Fruit fly (Drosophila melanogaster) whole organism, embryonic: ENCODE results near the gene bb8.

Experiments
- Asciz ChIP-seq: fragments of 200-800 bp; sonication (Bioruptor generic); optimal IDR thresholded peaks from 2 replicates; lab custom pipeline; 2017; ENCODE audit warnings: missing biosample characterization, mild to moderate bottlenecking, missing genetic modification characterization, missing genetic modification reagents
- BEAF-32 ChIP-seq: fragments of 200-800 bp; sonication (Bioruptor generic); optimal IDR thresholded peaks from 3 replicates; lab custom pipeline; 2017; ENCODE audit warnings: missing biosample characterization, missing genetic modification characterization, mild to moderate bottlenecking, moderate library complexity, missing genetic modification reagents
- CG10321 ChIP-seq: fragments of 200-800 bp; sonication (Bioruptor generic); IDR thresholded peaks from 2 replicates; pipeline ENCODE4 v1.3.6; 2022; ENCODE audit warnings: missing biosample characterization, missing genetic modification characterization
- CG10431 ChIP-seq: fragments of 200-800 bp; sonication (Bioruptor generic); optimal IDR thresholded peaks from 3 replicates; lab custom pipeline; 2018; ENCODE audit warnings: missing biosample characterization, mild to moderate bottlenecking, missing genetic modification characterization
- CG11247 ChIP-seq: fragments of 200-800 bp; sonication (Bioruptor generic); IDR thresholded peaks from 2 replicates; pipeline ENCODE4 v1.3.6; 2022; ENCODE audit warnings: missing biosample characterization, missing genetic modification characterization
- CG12236 ChIP-seq: fragments of 200-800 bp; sonication (Bioruptor generic); optimal IDR thresholded peaks from 2 replicates; lab custom pipeline; 2016; ENCODE audit warnings: missing biosample characterization, missing genetic modification characterization
- CG13296 ChIP-seq: fragments of 200-800 bp; sonication (Bioruptor generic); optimal IDR thresholded peaks from 3 replicates; lab custom pipeline; 2018; ENCODE audit warnings: missing biosample characterization, mild to moderate bottlenecking, missing genetic modification characterization
- CG14441 ChIP-seq: fragments of 200-800 bp; sonication (Bioruptor generic); IDR thresholded peaks from 2 replicates; pipeline ENCODE4 v1.3.6; 2022; ENCODE audit warnings: missing biosample characterization, missing genetic modification characterization
- CG17568 ChIP-seq: fragments of 200-800 bp; sonication (Bioruptor generic); optimal IDR thresholded peaks from 2 replicates; lab custom pipeline; 2018; ENCODE audit warnings: missing biosample characterization, mild to moderate bottlenecking, missing genetic modification characterization, moderate library complexity
- CG17829 ChIP-seq: fragments of 200-800 bp; optimal IDR thresholded peaks from 2 replicates; lab custom pipeline; 2019; ENCODE audit warnings: missing biosample characterization, mild to moderate bottlenecking, missing genetic modification characterization, moderate library complexity
- CG18011 ChIP-seq: fragments of 200-800 bp; sonication (Bioruptor generic); optimal IDR thresholded peaks from 2 replicates; lab custom pipeline; 2017; ENCODE audit warnings: missing biosample characterization, missing genetic modification characterization, mild to moderate bottlenecking, moderate library complexity, missing genotype
- CG31224 ChIP-seq: fragments of 200-800 bp; sonication (Bioruptor generic); IDR thresholded peaks from 2 replicates; pipeline ENCODE4 v1.3.6; 2022; ENCODE audit warnings: missing biosample characterization, missing genetic modification characterization
- CG32532 ChIP-seq: fragments of 200-800 bp; sonication (Bioruptor generic); IDR thresholded peaks from 2 replicates; pipeline ENCODE4 v1.3.6; 2022; ENCODE audit warnings: missing biosample characterization, missing genetic modification characterization
- CG34224 ChIP-seq: fragments of 200-800 bp; sonication (Bioruptor generic); IDR thresholded peaks from 3 replicates; pipeline ENCODE4 v1.3.6; 2022; ENCODE audit warnings: missing biosample characterization, missing genetic modification characterization; ENCODE audit not compliant: partially characterized antibody
- CG3995 ChIP-seq: fragments of 200-800 bp; sonication (Bioruptor generic); optimal IDR thresholded peaks from 3 replicates; lab custom pipeline; 2016; ENCODE audit warnings: missing biosample characterization, missing genetic modification characterization
- CG4424 ChIP-seq: fragments of 200-800 bp; sonication (Bioruptor generic); optimal IDR thresholded peaks from 3 replicates; lab custom pipeline; 2016; ENCODE audit warnings: missing biosample characterization, missing genetic modification characterization
- CG8924 ChIP-seq: fragments of 200-800 bp; optimal IDR thresholded peaks from 3 replicates; lab custom pipeline; 2019; ENCODE audit warnings: missing biosample characterization, mild to moderate bottlenecking, missing genetic modification characterization, moderate library complexity
- CG9727 ChIP-seq: fragments of 200-800 bp; sonication (Bioruptor generic); optimal IDR thresholded peaks from 3 replicates; lab custom pipeline; 2017; ENCODE audit warnings: missing biosample characterization, mild to moderate bottlenecking, missing genetic modification characterization
- D ChIP-seq, 2 experiments: fragments of 200-800 bp in 1 of 2; fragments of >200 bp in 1 of 2; sonication (Bioruptor generic) in 1 of 2; optimal IDR thresholded peaks; 2 replicates in 1 of 2; 3 replicates in 1 of 2; lab custom pipeline; 2017; ENCODE audit warnings: mild to moderate bottlenecking in 1 of 2, missing biosample characterization in 1 of 2, missing genetic modification characterization in 1 of 2, missing genetic modification reagents in 1 of 2
- Dll ChIP-seq: fragments of 200-800 bp; sonication (Bioruptor generic); IDR thresholded peaks from 4 replicates; pipeline ENCODE4 v1.3.6; 2022; ENCODE audit warnings: missing biosample characterization, missing genetic modification characterization; ENCODE audit not compliant: partially characterized antibody
- HHEX ChIP-seq: fragments of 200-800 bp; sonication (Bioruptor generic); optimal IDR thresholded peaks from 3 replicates; lab custom pipeline; 2017; ENCODE audit warnings: missing biosample characterization, mild to moderate bottlenecking, missing genetic modification characterization, missing genetic modification reagents
- HLH3B ChIP-seq: fragments of 200-800 bp; sonication (Bioruptor generic); IDR thresholded peaks from 2 replicates; pipeline ENCODE4 v1.3.6; 2022; ENCODE audit warnings: missing biosample characterization, missing genetic modification characterization
- HmgZ ChIP-seq: fragments of 200-800 bp; sonication (Bioruptor generic); optimal IDR thresholded peaks from 2 replicates; lab custom pipeline; 2018; ENCODE audit warnings: missing biosample characterization, mild to moderate bottlenecking, missing genetic modification characterization
- MESR4 ChIP-seq: fragments of 200-800 bp; sonication (Bioruptor generic); optimal IDR thresholded peaks from 2 replicates; lab custom pipeline; 2018; ENCODE audit warnings: missing biosample characterization, mild to moderate bottlenecking, missing genetic modification characterization, moderate library complexity
- Meics ChIP-seq: fragments of 200-800 bp; sonication (Bioruptor generic); optimal IDR thresholded peaks from 2 replicates; lab custom pipeline; 2017; ENCODE audit warnings: missing biosample characterization, mild to moderate bottlenecking, missing genetic modification characterization
- NC2α ChIP-seq: fragments of 200-800 bp; sonication (Bioruptor generic); optimal IDR thresholded peaks from 2 replicates; lab custom pipeline; 2016; ENCODE audit warnings: missing biosample characterization, missing genetic modification characterization
- Trl ChIP-seq, 3 experiments: fragments of >200 bp in 2 of 3; fragments of 200-800 bp in 1 of 3; sonication (Bioruptor generic) in 1 of 3; optimal IDR thresholded peaks; 2 replicates in 1 of 3; 3 replicates in 2 of 3; lab custom pipeline; 2016 to 2017; ENCODE audit warnings: missing biosample characterization in 1 of 3, missing genetic modification characterization in 1 of 3
- Xbp1 ChIP-seq: fragments of 200-800 bp; sonication (Bioruptor generic); optimal IDR thresholded peaks from 3 replicates; lab custom pipeline; 2016; ENCODE audit warnings: missing biosample characterization, mild to moderate bottlenecking, missing genetic modification characterization
- chinmo ChIP-seq: fragments of 200-800 bp; sonication (Bioruptor generic); IDR thresholded peaks from 4 replicates; pipeline ENCODE4 v1.3.6; 2022; ENCODE audit warnings: missing biosample characterization, missing genetic modification characterization; ENCODE audit not compliant: partially characterized antibody
- ci ChIP-seq: fragments of 200-800 bp; sonication (Bioruptor generic); IDR thresholded peaks from 3 replicates; pipeline ENCODE4 v1.3.6; 2022; ENCODE audit warnings: missing biosample characterization, missing genetic modification characterization
- dysf ChIP-seq: fragments of 200-800 bp; sonication (Bioruptor generic); IDR thresholded peaks from 3 replicates; pipeline ENCODE4 v1.3.6; 2022; ENCODE audit warnings: missing biosample characterization, missing genetic modification characterization
- fd3F ChIP-seq: fragments of 200-800 bp; sonication (Bioruptor generic); optimal IDR thresholded peaks from 2 replicates; lab custom pipeline; 2018; ENCODE audit warnings: missing biosample characterization, mild to moderate bottlenecking, missing genetic modification characterization, moderate library complexity
- fd64A ChIP-seq: fragments of 200-800 bp; sonication (Bioruptor generic); optimal IDR thresholded peaks from 3 replicates; lab custom pipeline; 2018; ENCODE audit warnings: missing biosample characterization, mild to moderate bottlenecking, missing genetic modification characterization
- fru ChIP-seq: fragments of >200 bp; optimal IDR thresholded peaks from 2 replicates; lab custom pipeline; 2017
- gcm2 ChIP-seq: fragments of 200-800 bp; sonication (Bioruptor generic); optimal IDR thresholded peaks from 2 replicates; lab custom pipeline; 2016; ENCODE audit warnings: missing biosample characterization, missing genetic modification characterization
- hkb ChIP-seq, 2 experiments: fragments of 200-800 bp in 1 of 2; fragments of >200 bp in 1 of 2; sonication (Bioruptor generic) in 1 of 2; IDR thresholded peaks in 1 of 2; optimal IDR thresholded peaks in 1 of 2; 2 replicates each; pipeline versions ENCODE4 v1.3.6 to Lab custom; 2017 to 2022; ENCODE audit warnings: missing biosample characterization in 1 of 2, missing genetic modification characterization in 1 of 2
- kni ChIP-seq: fragments of 200-800 bp; sonication (Bioruptor generic); optimal IDR thresholded peaks from 3 replicates; lab custom pipeline; 2017; ENCODE audit warnings: mild to moderate bottlenecking, missing biosample characterization, missing genetic modification reagents, missing genetic modification characterization
- lmd ChIP-seq: fragments of 200-800 bp; sonication (Bioruptor generic); IDR thresholded peaks from 2 replicates; pipeline ENCODE4 v1.3.6; 2022; ENCODE audit warnings: missing biosample characterization, missing genetic modification characterization
- lola ChIP-seq, 3 experiments: fragments of >200 bp in 2 of 3; fragments of 200-800 bp in 1 of 3; sonication (Bioruptor generic) in 1 of 3; optimal IDR thresholded peaks; 2 replicates each; lab custom pipeline; 2017 to 2019; ENCODE audit warnings: missing biosample characterization in 3 of 3, missing genetic modification characterization in 3 of 3, mild to moderate bottlenecking in 1 of 3, moderate library complexity in 1 of 3
- mirr ChIP-seq: fragments of 200-800 bp; sonication (Bioruptor generic); optimal IDR thresholded peaks from 3 replicates; lab custom pipeline; 2018; ENCODE audit warnings: missing biosample characterization, mild to moderate bottlenecking, missing genetic modification characterization
- org-1 ChIP-seq: fragments of 200-800 bp; sonication (Bioruptor generic); optimal IDR thresholded peaks from 2 replicates; lab custom pipeline; 2017; ENCODE audit warnings: missing biosample characterization, missing genetic modification characterization
- phol ChIP-seq: fragments of 200-800 bp; sonication (Bioruptor generic); optimal IDR thresholded peaks from 3 replicates; lab custom pipeline; 2018; ENCODE audit warnings: missing biosample characterization, mild to moderate bottlenecking, missing genetic modification characterization, moderate library complexity
- sisA ChIP-seq: fragments of 200-800 bp; sonication (Bioruptor generic); IDR thresholded peaks from 2 replicates; pipeline ENCODE4 v1.3.6; 2022; ENCODE audit warnings: missing biosample characterization, missing genetic modification characterization
- slp2 ChIP-seq: fragments of 200-800 bp; sonication (Bioruptor generic); optimal IDR thresholded peaks from 2 replicates; lab custom pipeline; 2016; ENCODE audit warnings: missing biosample characterization, missing genetic modification characterization
- sqz ChIP-seq: fragments of 200-800 bp; sonication (Bioruptor generic); optimal IDR thresholded peaks from 3 replicates; lab custom pipeline; 2018; ENCODE audit warnings: missing biosample characterization, mild to moderate bottlenecking, missing genetic modification characterization
- tin ChIP-seq: fragments of 200-800 bp; sonication (Bioruptor generic); optimal IDR thresholded peaks from 3 replicates; lab custom pipeline; 2016; ENCODE audit warnings: missing biosample characterization, missing genetic modification characterization
- trem ChIP-seq: fragments of 200-800 bp; optimal IDR thresholded peaks from 3 replicates; lab custom pipeline; 2019; ENCODE audit warnings: missing biosample characterization, mild to moderate bottlenecking, missing genetic modification characterization, moderate library complexity
- wdn ChIP-seq: fragments of 200-800 bp; sonication (Bioruptor generic); IDR thresholded peaks from 2 replicates; pipeline ENCODE4 v1.3.6; 2022; ENCODE audit warnings: missing biosample characterization, missing genetic modification characterization

bb8 gene

DNA sequence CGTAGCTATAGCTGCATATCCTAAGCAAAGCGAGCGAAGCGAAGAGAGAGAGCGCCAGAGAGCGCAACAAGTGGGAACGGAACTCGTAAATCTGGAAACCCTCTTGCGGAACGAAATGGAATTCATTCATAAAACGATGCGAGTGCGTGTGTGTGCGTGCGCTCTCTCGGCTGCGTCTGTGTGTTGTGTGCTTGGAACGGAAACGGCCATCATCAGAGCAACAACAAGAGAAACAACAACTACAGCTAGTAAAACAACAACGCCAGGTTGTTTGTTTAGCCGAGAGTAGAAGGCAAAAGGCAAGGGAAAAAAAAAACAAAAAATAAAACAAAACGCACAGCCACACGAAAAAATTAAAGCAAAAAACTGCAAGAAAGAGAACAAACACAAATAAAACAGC lies 24.3 kb upstream of the bb8 start:
- TF ChIP-seq kni (GFP tag; lab: Kevin White, UChicago) (peak; percentile 85), HHEX (GFP tag; lab: Kevin White, UChicago) (peak; percentile 56), CG10321 (GFP tag; lab: Robert Waterston, UW) (0 out of 2 replicates have a peak, but pooled peaks have one; percentile 38), phol (tag; lab: Kevin White, UChicago) (peak; percentile 42), NC2α (peak; percentile 71), HmgZ (tag; lab: Kevin White, UChicago) (peak; percentile 20), hkb (optimal IDR thresholded peaks at IDR 0.05; lab: Kevin White, UChicago) (no peak), hkb (GFP tag; IDR thresholded peaks at IDR 0.05; lab: Robert Waterston, UW) (peak; percentile 53; the same call in 1 of the 2 replicates), CG9727 (GFP tag; lab: Kevin White, UChicago) (peak; percentile 36), CG18011 (GFP tag; lab: Kevin White, UChicago) (no peak), trem (peak; percentile 27), sqz (peak; percentile 70), CG10431 (GFP tag; lab: Kevin White, UChicago) (peak; percentile 67), fru (lab: Kevin White, UChicago) (no peak), lola (GFP tag; optimal IDR thresholded peaks at IDR 0.05; lab: Kevin White, UChicago) (no peak), CG13296 (GFP tag; lab: Kevin White, UChicago) (peak; percentile 75), CG12236 (GFP tag; lab: Kevin White, UChicago) (no peak), fd64A (peak; percentile 54), slp2 (GFP tag; lab: Kevin White, UChicago) (no peak), tin (GFP tag; lab: Kevin White, UChicago) (no peak), CG11247 (GFP tag; lab: Robert Waterston, UW) (no peak), Meics (peak; percentile 50), CG3995 (GFP tag; lab: Kevin White, UChicago) (no peak), Xbp1 (no peak), CG4424 (GFP tag; lab: Kevin White, UChicago) (peak; percentile 20), Trl (optimal IDR thresholded peaks at IDR 0.05; lab: Kevin White, UChicago) (peak; percentile 87 to 93), Trl (GFP tag; optimal IDR thresholded peaks at IDR 0.05; lab: Kevin White, UChicago) (peak; percentile 60), CG34224 (GFP tag; lab: Robert Waterston, UW) (peak; percentile 22; the same call in 2 of the 3 replicates), CG31224 (GFP tag; lab: Robert Waterston, UW) (no peak), ci (GFP tag; lab: Robert Waterston, UW) (peak; percentile 82), Dll (GFP tag; lab: Robert Waterston, UW) (no peak), gcm2 (no peak), CG8924 (tag; lab: Kevin White, UChicago) (peak; percentile 40), sisA (no peak), CG32532 (GFP tag; lab: Robert Waterston, UW) (peak; percentile 20; the same call in 1 of the 2 replicates), HLH3B (GFP tag; lab: Robert Waterston, UW) (peak; percentile 48; the same call in 1 of the 2 replicates), fd3F (GFP tag; lab: Kevin White, UChicago) (no peak), dysf (peak; percentile 48; the same call in 1 of the 3 replicates), chinmo (GFP tag; lab: Robert Waterston, UW) (peak; percentile 94), Asciz (GFP tag; lab: Kevin White, UChicago) (peak; percentile 47), wdn (GFP tag; lab: Robert Waterston, UW) (peak; percentile 45; the same call in 1 of the 2 replicates), CG17829 (tag; lab: Kevin White, UChicago) (peak; percentile 22), mirr (GFP tag; lab: Kevin White, UChicago) (peak; percentile 88), lmd (GFP tag; lab: Robert Waterston, UW) (no peak), D (optimal IDR thresholded peaks at IDR 0.05; lab: Kevin White, UChicago) (no peak), D (GFP tag; optimal IDR thresholded peaks at IDR 0.05; lab: Kevin White, UChicago) (peak; percentile 22), MESR4 (no peak), org-1 (GFP tag; lab: Kevin White, UChicago) (peak; percentile 31), CG14441 (GFP tag; lab: Robert Waterston, UW) (0 out of 2 replicates have a peak, but pooled peaks have one; percentile 5), CG17568 (GFP tag; lab: Kevin White, UChicago) (peak; percentile 65), BEAF-32 (no peak)
